Worm (Caenorhabditis elegans) whole organism, midembryonic: ENCODE measurements around the gene F25E5.1.

ENCODE experiments used
- med-1 ChIP-seq: sonication (generic microtip); optimal IDR thresholded peaks from 2 replicates; lab custom pipeline; 2017; ENCODE audit warnings: missing genetic modification characterization, mild to moderate bottlenecking, missing compliant biosample characterization, antibody characterized with exemption, missing genetic modification reagents; ENCODE audit not compliant: insufficient read depth
- tab-1 ChIP-seq: fragments of 200-800 bp; sonication (Bioruptor generic); IDR thresholded peaks from 2 replicates; pipeline ENCODE4 v1.3.6; 2022; ENCODE audit warnings: missing genetic modification characterization, missing compliant biosample characterization
- ztf-23 ChIP-seq: fragments of 200-800 bp; sonication (Bioruptor generic); IDR thresholded peaks from 2 replicates; pipeline ENCODE4 v1.3.6; 2022; ENCODE audit warnings: missing genetic modification reagents, missing genetic modification characterization, missing compliant biosample characterization

DNA sequence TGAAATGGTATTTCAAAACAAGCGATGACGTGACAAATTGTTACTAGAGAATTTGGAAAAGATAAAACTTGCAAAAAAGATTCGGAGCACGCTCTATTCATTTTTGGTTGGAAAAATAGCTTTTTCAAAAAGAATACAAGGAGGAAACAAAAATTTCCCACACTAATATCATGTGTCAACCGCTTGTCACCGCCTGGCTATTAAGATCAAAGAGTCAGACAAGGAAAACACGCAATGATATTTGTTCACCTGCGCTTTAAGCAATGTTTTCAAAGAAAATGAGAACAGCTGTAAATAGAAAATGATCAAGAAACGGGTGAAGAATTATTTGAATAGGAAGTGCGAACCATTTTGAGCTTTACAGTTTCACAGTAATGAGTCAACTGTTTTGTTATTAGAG is 11.1 kb downstream of the F25E5.1 start, which contains the start of gene srh-125:
- TF ChIP-seq ztf-23 (GFP tag; lab: Robert Waterston, UW) (no peak), med-1 (GFP tag; lab: Kevin White, UChicago) (no peak), tab-1 (GFP tag; lab: Robert Waterston, UW) (no peak)
